Fruit fly (Drosophila melanogaster): ENCODE data around the gene elB.

DNA sequence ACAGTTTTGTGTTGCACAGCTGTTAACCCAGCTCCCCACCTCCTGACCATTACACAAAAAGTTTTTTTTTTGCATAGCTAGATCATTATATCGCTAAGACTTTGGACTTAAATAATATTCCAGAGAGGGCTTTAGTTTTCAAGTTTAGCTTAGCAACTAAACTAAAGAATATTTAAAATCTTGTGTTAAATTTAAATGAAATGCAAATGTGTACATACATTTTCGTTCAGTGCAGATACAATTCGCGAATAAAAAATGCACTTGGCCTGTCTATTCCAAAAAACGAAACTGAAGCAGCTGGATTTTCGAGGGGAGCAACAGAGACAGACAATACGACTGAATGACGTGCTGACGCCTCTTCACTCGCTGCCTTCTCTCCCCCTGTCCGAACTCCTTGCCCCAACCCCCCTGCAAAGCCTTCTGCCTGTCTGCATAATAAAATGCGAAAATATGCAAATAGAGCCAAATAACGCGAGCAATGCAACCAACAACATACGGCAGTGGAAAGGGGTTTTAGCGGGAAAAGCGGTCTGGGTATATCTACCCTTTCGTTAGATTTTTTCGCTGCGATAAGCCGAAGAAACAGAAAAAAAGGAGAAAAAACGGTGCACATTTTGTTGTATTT is 7.6 kb downstream of the elB start:
- TF ChIP-seq CTCF (optimal IDR thresholded peaks at IDR 0.05) (no peak), CG8478 (optimal IDR thresholded peaks at IDR 0.05) (no peak)

All from S2 (cell line).